Worm (Caenorhabditis elegans) whole organism, L2 larva: ENCODE data around the gene Y38E10A.24.

Experiments used
- F13H6.1 ChIP-seq: sonication (generic microtip); optimal IDR thresholded peaks from 2 replicates; lab custom pipeline; 2016; ENCODE audit warnings: missing genetic modification characterization, missing compliant biosample characterization
- egl-27 ChIP-seq: sonication (generic microtip); optimal IDR thresholded peaks from 3 replicates; lab custom pipeline; 2017; ENCODE audit warnings: missing biosample characterization, missing genetic modification reagents, missing genetic modification characterization
- fos-1 ChIP-seq: fragments of 150-350 bp; optimal IDR thresholded peaks from 2 replicates; lab custom pipeline; 2014; ENCODE audit warnings: missing biosample characterization, missing genetic modification characterization
- nhr-129 ChIP-seq: fragments of 150-350 bp; optimal IDR thresholded peaks from 2 replicates; lab custom pipeline; 2014; ENCODE audit warnings: missing biosample characterization, missing genetic modification characterization
- nhr-23 ChIP-seq: fragments of 150-350 bp; optimal IDR thresholded peaks from 2 replicates; lab custom pipeline; 2014; ENCODE audit warnings: missing biosample characterization, missing genetic modification reagents, missing genetic modification characterization
- skn-1 ChIP-seq: sonication (generic microtip); optimal IDR thresholded peaks from 2 replicates; lab custom pipeline; 2017; ENCODE audit warnings: missing biosample characterization, missing genetic modification characterization
- unc-62 ChIP-seq: fragments of 150-350 bp; optimal IDR thresholded peaks from 2 replicates; lab custom pipeline; 2014; ENCODE audit warnings: missing biosample characterization, missing genetic modification reagents, missing genetic modification characterization

DNA sequence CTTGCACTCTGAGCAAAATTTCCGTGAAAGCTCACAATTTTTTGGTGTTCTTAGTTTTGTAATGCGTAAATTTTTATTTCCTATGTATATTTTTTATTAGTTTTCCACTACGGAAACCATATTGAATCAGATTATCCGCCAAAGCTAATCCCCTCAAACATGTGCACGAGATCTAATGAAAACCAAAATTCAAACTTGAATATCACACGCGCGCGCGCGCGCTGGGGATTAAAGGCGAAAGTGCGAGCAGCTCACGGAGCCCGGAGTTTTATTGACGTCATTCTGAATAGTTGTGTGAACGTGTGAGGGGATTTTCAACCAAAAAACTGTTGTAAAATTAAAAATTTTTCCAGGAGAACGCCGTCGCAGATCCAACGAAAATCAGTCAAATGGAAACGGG is 10.0 kb upstream of the Y38E10A.24 start:
- TF ChIP-seq nhr-129 (tag; lab: Kevin White, UChicago) (no peak), fos-1 (tag; lab: Kevin White, UChicago) (no peak), egl-27 (tag; lab: Kevin White, UChicago) (no peak), F13H6.1 (no peak), unc-62 (GFP tag; lab: Kevin White, UChicago) (no peak), skn-1 (tag; lab: Kevin White, UChicago) (no peak), nhr-23 (no peak)
